Worm (Caenorhabditis elegans) whole organism, midembryonic: ENCODE measurements around the gene T07G12.3.

Experiments
- cog-1 ChIP-seq: sonication (generic microtip); optimal IDR thresholded peaks from 2 replicates; lab custom pipeline; 2016; ENCODE audit warnings: missing genetic modification characterization, missing compliant biosample characterization
- flt-1 ChIP-seq: fragments of 200-800 bp; sonication (Bioruptor generic); IDR thresholded peaks from 2 replicates; pipeline ENCODE4 v1.3.6; 2022; ENCODE audit warnings: missing genetic modification characterization, missing compliant biosample characterization
- klf-2 ChIP-seq: fragments of 200-800 bp; sonication (Bioruptor generic); conservative IDR thresholded peaks from 2 replicates; pipeline ENCODE4 v1.3.6; 2022; ENCODE audit warnings: missing genetic modification reagents, missing genetic modification characterization, missing compliant biosample characterization
- ref-1 ChIP-seq: fragments of 200-800 bp; sonication (Bioruptor generic); conservative IDR thresholded peaks from 2 replicates; pipeline ENCODE4 v1.3.6; 2022; ENCODE audit warnings: missing genetic modification reagents, missing genetic modification characterization, missing compliant biosample characterization
- tab-1 ChIP-seq: fragments of 200-800 bp; sonication (Bioruptor generic); IDR thresholded peaks from 2 replicates; pipeline ENCODE4 v1.3.6; 2022; ENCODE audit warnings: missing genetic modification characterization, missing compliant biosample characterization
- ztf-23 ChIP-seq: fragments of 200-800 bp; sonication (Bioruptor generic); IDR thresholded peaks from 2 replicates; pipeline ENCODE4 v1.3.6; 2022; ENCODE audit warnings: missing genetic modification reagents, missing genetic modification characterization, missing compliant biosample characterization
- ztf-29 ChIP-seq: fragments of 200-800 bp; sonication (Bioruptor generic); IDR thresholded peaks from 2 replicates; pipeline ENCODE4 v1.3.6; 2022; ENCODE audit warnings: missing genetic modification reagents, missing genetic modification characterization, missing compliant biosample characterization

DNA sequence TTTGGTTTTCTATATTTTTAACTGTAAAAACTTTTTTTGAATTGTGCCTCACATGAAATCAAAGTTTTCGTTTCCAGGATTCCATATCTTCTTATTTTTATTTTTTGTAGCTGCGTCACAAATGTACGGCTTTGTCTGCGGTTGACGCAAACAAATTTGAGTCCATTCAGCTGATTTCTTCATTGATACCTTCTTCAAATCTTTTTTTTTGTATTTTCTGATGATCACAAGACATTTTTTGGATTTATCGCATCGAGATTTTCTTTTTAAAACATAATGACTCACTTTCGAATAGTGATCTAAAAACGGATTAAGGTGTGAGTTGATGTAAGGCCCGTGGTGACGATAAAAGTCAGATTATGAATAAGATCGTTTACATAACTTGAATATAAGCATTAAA is 15.1 kb upstream of the T07G12.3 start:
- TF ChIP-seq klf-2 (no peak), ztf-29 (no peak), tab-1 (GFP tag; lab: Robert Waterston, UW) (no peak), ref-1 (no peak), flt-1 (GFP tag; lab: Robert Waterston, UW) (no peak), cog-1 (tag; lab: Kevin White, UChicago) (no peak), ztf-23 (GFP tag; lab: Robert Waterston, UW) (no peak)
